Worm (Caenorhabditis elegans) whole organism, L1 larva: ENCODE measurements around the gene his-32.

Experiments
- C34B4.2 ChIP-seq: sonication (generic microtip); optimal IDR thresholded peaks from 2 replicates; lab custom pipeline; 2017; ENCODE audit warnings: mild to moderate bottlenecking, missing genetic modification characterization, missing compliant biosample characterization
- alr-1 ChIP-seq: fragments of 200-800 bp; sonication (Bioruptor generic); optimal IDR thresholded peaks from 2 replicates; lab custom pipeline; 2018; ENCODE audit warnings: borderline replicate concordance, mild to moderate bottlenecking, missing genetic modification characterization, missing compliant biosample characterization
- blmp-1 ChIP-seq: fragments of 150-350 bp; optimal IDR thresholded peaks from 2 replicates; lab custom pipeline; 2014; ENCODE audit warnings: missing biosample characterization, missing genetic modification characterization
- ceh-90 ChIP-seq: sonication (generic microtip); optimal IDR thresholded peaks from 2 replicates; lab custom pipeline; 2016; ENCODE audit warnings: missing genetic modification characterization, missing compliant biosample characterization
- ces-1 ChIP-seq: fragments of 150-350 bp; optimal IDR thresholded peaks from 2 replicates; lab custom pipeline; 2014; ENCODE audit warnings: missing biosample characterization, missing genetic modification reagents, missing genetic modification characterization
- efl-1 ChIP-seq, 4 experiments: fragments of 150-350 bp; optimal IDR thresholded peaks in 3 of 4; peaks in 1 of 4; 1 replicate in 1 of 4; 2 replicates in 3 of 4; lab custom pipeline; 2014; ENCODE audit warnings: missing biosample characterization in 2 of 4, missing genetic modification characterization in 2 of 4, missing genetic modification reagents in 2 of 4
- elt-3 ChIP-seq, 6 experiments: fragments of 150-350 bp in 1 of 6; sonication (generic microtip); optimal IDR thresholded peaks; 2 replicates each; lab custom pipeline; 2017 to 2018; ENCODE audit warnings: missing biosample characterization in 6 of 6, missing genetic modification characterization in 6 of 6, inconsistent platforms in 1 of 6
- ets-5 ChIP-seq: fragments of 200-800 bp; sonication (Bioruptor generic); IDR thresholded peaks from 2 replicates; pipeline ENCODE4 v1.3.6; 2022; ENCODE audit warnings: missing genetic modification characterization, missing compliant biosample characterization
- fkh-4 ChIP-seq: sonication (generic microtip); optimal IDR thresholded peaks from 2 replicates; lab custom pipeline; 2016; ENCODE audit warnings: missing compliant biosample characterization, missing genetic modification characterization, borderline replicate concordance
- grh-1 ChIP-seq: fragments of 200-800 bp; sonication (Bioruptor generic); IDR thresholded peaks from 2 replicates; pipeline ENCODE4 v1.3.6; 2022; ENCODE audit warnings: missing genetic modification reagents, missing genetic modification characterization, missing compliant biosample characterization
- hpl-2 ChIP-seq: fragments of 150-350 bp; optimal IDR thresholded peaks from 2 replicates; lab custom pipeline; 2014; ENCODE audit warnings: missing biosample characterization, missing genetic modification reagents, missing genetic modification characterization
- lin-14 ChIP-seq: fragments of 200-800 bp; sonication (Bioruptor generic); optimal IDR thresholded peaks from 2 replicates; lab custom pipeline; 2018; ENCODE audit warnings: mild to moderate bottlenecking, missing genetic modification characterization, moderate library complexity, missing compliant biosample characterization
- lin-15B ChIP-seq: fragments of 150-350 bp; sonication (generic microtip); optimal IDR thresholded peaks from 3 replicates; lab custom pipeline; 2014; ENCODE audit warnings: missing biosample characterization, missing genetic modification characterization
- mab-9 ChIP-seq: fragments of 200-800 bp; sonication (Bioruptor generic); IDR thresholded peaks from 2 replicates; pipeline ENCODE4 v1.3.6; 2022; ENCODE audit warnings: missing genetic modification reagents, missing genetic modification characterization, missing compliant biosample characterization
- mef-2 ChIP-seq: fragments of 150-350 bp; optimal IDR thresholded peaks from 2 replicates; lab custom pipeline; 2014; ENCODE audit warnings: missing biosample characterization, missing genetic modification characterization
- nhr-11 ChIP-seq: fragments of 150-350 bp; optimal IDR thresholded peaks from 2 replicates; lab custom pipeline; 2014; ENCODE audit warnings: missing biosample characterization, missing genetic modification characterization
- nhr-19 ChIP-seq: fragments of 200-800 bp; sonication (Bioruptor generic); conservative IDR thresholded peaks from 2 replicates; pipeline ENCODE4 v1.3.6; 2022; ENCODE audit warnings: missing genetic modification characterization, missing compliant biosample characterization
- nhr-20 ChIP-seq: sonication (generic microtip); optimal IDR thresholded peaks from 2 replicates; lab custom pipeline; 2016; ENCODE audit warnings: mild to moderate bottlenecking, missing genetic modification characterization, missing compliant biosample characterization
- nhr-47 ChIP-seq: sonication (generic microtip); optimal IDR thresholded peaks from 2 replicates; lab custom pipeline; 2016; ENCODE audit warnings: mild to moderate bottlenecking, missing genetic modification characterization, moderate library complexity, missing compliant biosample characterization
- nhr-85 ChIP-seq: sonication (generic microtip); peaks from one replicate; lab custom pipeline; 2016; ENCODE audit warnings: missing genetic modification characterization, inconsistent platforms, missing compliant biosample characterization
- pag-3 ChIP-seq: sonication (generic microtip); optimal IDR thresholded peaks from 2 replicates; lab custom pipeline; 2017; ENCODE audit warnings: missing genetic modification characterization, mild to moderate bottlenecking, missing compliant biosample characterization, antibody characterized with exemption, borderline replicate concordance; ENCODE audit not compliant: insufficient read depth
- pax-3 ChIP-seq: fragments of 200-800 bp; sonication (Bioruptor generic); optimal IDR thresholded peaks from 2 replicates; lab custom pipeline; 2018; ENCODE audit warnings: mild to moderate bottlenecking, missing genetic modification characterization, moderate library complexity, missing compliant biosample characterization
- pqm-1 ChIP-seq: sonication (generic microtip); optimal IDR thresholded peaks from 3 replicates; lab custom pipeline; 2017; ENCODE audit warnings: missing biosample characterization, missing genetic modification characterization
- rnt-1 ChIP-seq: sonication (generic microtip); optimal IDR thresholded peaks from 2 replicates; lab custom pipeline; 2016; ENCODE audit warnings: mild to moderate bottlenecking, missing genetic modification characterization, moderate library complexity, missing compliant biosample characterization
- snpc-4 ChIP-seq: fragments of 150-350 bp; optimal IDR thresholded peaks from 2 replicates; lab custom pipeline; 2014; ENCODE audit warnings: missing biosample characterization, missing genetic modification characterization
- snu-23 ChIP-seq: sonication (generic microtip); optimal IDR thresholded peaks from 2 replicates; lab custom pipeline; 2016; ENCODE audit warnings: missing genetic modification characterization, missing compliant biosample characterization
- sox-4 ChIP-seq: sonication (generic microtip); optimal IDR thresholded peaks from 2 replicates; lab custom pipeline; 2016; ENCODE audit warnings: missing genetic modification characterization, missing compliant biosample characterization
- tbx-2 ChIP-seq: sonication (generic microtip); optimal IDR thresholded peaks from 2 replicates; lab custom pipeline; 2016; ENCODE audit warnings: missing genetic modification characterization, missing compliant biosample characterization
- unc-62 ChIP-seq: fragments of 150-350 bp; optimal IDR thresholded peaks from 2 replicates; lab custom pipeline; 2014; ENCODE audit warnings: missing biosample characterization, missing genetic modification reagents, missing genetic modification characterization
- xbp-1 ChIP-seq: sonication (generic microtip); optimal IDR thresholded peaks from 2 replicates; lab custom pipeline; 2016; ENCODE audit warnings: missing genetic modification characterization, missing compliant biosample characterization
- ztf-11 ChIP-seq, 2 experiments: sonication (generic microtip); optimal IDR thresholded peaks; 2 replicates each; lab custom pipeline; 2016 to 2017; ENCODE audit warnings: missing genetic modification characterization in 2 of 2, missing biosample characterization in 1 of 2, missing compliant biosample characterization in 1 of 2

Gene his-32

ce11 chrIV:8317800-8318199 lies 16.3 kb upstream of the his-32 start:
- peak in 2 of 6 experiments; percentile 5 to 13 for TF ChIP-seq elt-3 (tag; optimal IDR thresholded peaks at IDR 0.05; lab: Kevin White, UChicago)
- TF ChIP-seq snpc-4: no peak
- peak; percentile 97 for TF ChIP-seq blmp-1 (tag; lab: Kevin White, UChicago)
- no peak for TF ChIP-seq ces-1
- TF ChIP-seq mef-2 (tag; lab: Kevin White, UChicago): no peak
- TF ChIP-seq unc-62: no peak
- peak; percentile 39 for TF ChIP-seq lin-14 (GFP tag; lab: Kevin White, UChicago)
- no peak for TF ChIP-seq ztf-11 (tag; optimal IDR thresholded peaks at IDR 0.05; lab: Kevin White, UChicago)
- no peak for TF ChIP-seq xbp-1 (tag; lab: Kevin White, UChicago)
- TF ChIP-seq ets-5 (GFP tag; lab: Robert Waterston, UW): no peak

- TF ChIP-seq lin-14 (GFP tag; lab: Kevin White, UChicago): peak; percentile 40
- peak; percentile 76 for TF ChIP-seq blmp-1 (tag; lab: Kevin White, UChicago)
- TF ChIP-seq nhr-47 (tag; lab: Kevin White, UChicago): no peak
- peak; percentile 71 for TF ChIP-seq nhr-85 (tag; lab: Kevin White, UChicago)
Observed at ce11 chrIV:8318799-8319198, 15.3 kb upstream of the his-32 start.

ce11 chrIV:8325667-8326066 lies 8.4 kb upstream of the his-32 start, which contains the start of gene F35H10.3:
Gene F35H10.3 (plus strand): TSS chrIV:8325967.
- TF ChIP-seq nhr-19 (GFP tag; lab: Robert Waterston, UW) (no peak), sox-4 (tag; lab: Kevin White, UChicago) (no peak), mef-2 (tag; lab: Kevin White, UChicago) (no peak), alr-1 (tag; lab: Kevin White, UChicago) (no peak), snu-23 (no peak), pax-3 (no peak), grh-1 (GFP tag; lab: Robert Waterston, UW) (no peak), pqm-1 (tag; lab: Kevin White, UChicago) (no peak), rnt-1 (no peak), nhr-20 (tag; lab: Kevin White, UChicago) (no peak), lin-15B (tag; lab: Kevin White, UChicago) (no peak), nhr-47 (tag; lab: Kevin White, UChicago) (no peak), ceh-90 (tag; lab: Kevin White, UChicago) (no peak)

ce11 chrIV:8328913-8329312 lies 5.2 kb upstream of the his-32 start, which contains the start of gene F35H10.2:
Gene F35H10.2 (plus strand): TSS chrIV:8329213.
- no peak for TF ChIP-seq nhr-11 (tag; lab: Kevin White, UChicago)
- no peak for TF ChIP-seq nhr-20 (tag; lab: Kevin White, UChicago)
- TF ChIP-seq mab-9 (GFP tag; lab: Robert Waterston, UW): no peak
- TF ChIP-seq hpl-2 (GFP tag; lab: Kevin White, UChicago): no peak
- TF ChIP-seq pag-3 (tag; lab: Kevin White, UChicago): no peak

- no peak for TF ChIP-seq tbx-2 (tag; lab: Kevin White, UChicago)
- TF ChIP-seq sox-4 (tag; lab: Kevin White, UChicago): no peak
Observed at ce11 chrIV:8332526-8332925, 1.6 kb upstream of the his-32 start, which contains the start of gene lys-10. Gene lys-10 (plus strand): TSS chrIV:8332826.

ce11 chrIV:8333034-8333433 lies 1.1 kb upstream of the his-32 start:
- TF ChIP-seq efl-1 (optimal IDR thresholded peaks at IDR 0.05; lab: Kevin White, UChicago) (no peak), efl-1 (GFP tag; optimal IDR thresholded peaks at IDR 0.05 in 1 of 2; lab: Kevin White, UChicago) (peak in 1 of 2 experiments; percentile 6), C34B4.2 (no peak), fkh-4 (tag; lab: Kevin White, UChicago) (no peak)
